Fruit fly (Drosophila melanogaster) whole organism, pupa: ENCODE measurements around the gene CG1677.

Experiments used
- CG13204 ChIP-seq: fragments of 200-800 bp; sonication (Bioruptor generic); optimal IDR thresholded peaks from 2 replicates; lab custom pipeline; 2018; ENCODE audit warnings: missing biosample characterization, mild to moderate bottlenecking, missing genetic modification characterization, moderate library complexity
- CG8159 ChIP-seq: fragments of 200-800 bp; sonication (Bioruptor generic); optimal IDR thresholded peaks from 3 replicates; lab custom pipeline; 2018; ENCODE audit warnings: missing biosample characterization, mild to moderate bottlenecking, missing genetic modification characterization, moderate library complexity
- CG8301 ChIP-seq: fragments of 200-800 bp; sonication (Bioruptor generic); optimal IDR thresholded peaks from 2 replicates; lab custom pipeline; 2018; ENCODE audit warnings: missing biosample characterization, mild to moderate bottlenecking, missing genetic modification characterization
- CG9948 ChIP-seq: fragments of 200-800 bp; sonication (Bioruptor generic); optimal IDR thresholded peaks from 2 replicates; lab custom pipeline; 2018; ENCODE audit warnings: missing biosample characterization, mild to moderate bottlenecking, missing genetic modification characterization, moderate library complexity
- D1 ChIP-seq: fragments of 200-800 bp; sonication (Bioruptor generic); optimal IDR thresholded peaks from 2 replicates; lab custom pipeline; 2018; ENCODE audit warnings: missing biosample characterization, mild to moderate bottlenecking, missing genetic modification characterization, moderate library complexity
- Snoo ChIP-seq: fragments of 200-800 bp; sonication (Bioruptor generic); optimal IDR thresholded peaks from 3 replicates; lab custom pipeline; 2017; ENCODE audit warnings: missing biosample characterization, mild to moderate bottlenecking, missing genetic modification characterization, inconsistent platforms
- gl ChIP-seq: fragments of 200-800 bp; sonication (Bioruptor generic); optimal IDR thresholded peaks from 2 replicates; lab custom pipeline; 2018; ENCODE audit warnings: missing biosample characterization, mild to moderate bottlenecking, missing genetic modification characterization

DNA sequence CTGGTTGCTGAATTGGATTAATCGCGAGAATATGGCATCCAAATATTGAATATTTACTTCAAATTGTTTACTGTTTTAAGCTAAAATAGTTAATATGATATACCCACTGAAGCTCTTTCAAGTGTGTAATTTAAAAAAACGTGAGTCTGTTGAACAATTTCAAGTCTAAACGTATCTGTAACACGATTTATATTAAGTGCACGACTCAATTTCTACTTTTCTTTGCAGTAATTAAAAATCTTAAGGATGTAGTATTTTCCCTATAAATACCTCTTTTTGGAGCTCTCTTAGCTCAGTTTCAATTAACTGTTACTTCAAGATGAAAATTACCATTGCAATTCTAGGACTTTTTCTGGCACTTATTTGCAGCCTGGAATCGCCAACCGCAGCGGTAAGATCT, 6.8 kb upstream of the CG1677 start, which contains the start of gene CG42704:
- TF ChIP-seq CG8301 (no peak), CG13204 (GFP tag; lab: Kevin White, UChicago) (no peak), gl (tag; lab: Kevin White, UChicago) (no peak), CG8159 (tag; lab: Kevin White, UChicago) (no peak), Snoo (no peak), CG9948 (no peak), D1 (tag; lab: Kevin White, UChicago) (no peak)
